Fruit fly (Drosophila melanogaster) whole organism, prepupa: ENCODE measurements around the gene Esyt2.

Experiments used
- dac ChIP-seq: fragments of 200-800 bp; sonication (Bioruptor generic); optimal IDR thresholded peaks from 2 replicates; lab custom pipeline; 2017; ENCODE audit warnings: missing biosample characterization, mild to moderate bottlenecking, missing genetic modification characterization
- fd59A ChIP-seq: fragments of 200-800 bp; sonication (Bioruptor generic); optimal IDR thresholded peaks from 2 replicates; lab custom pipeline; 2017; ENCODE audit warnings: missing biosample characterization, mild to moderate bottlenecking, missing genetic modification characterization, missing genetic modification reagents

DNA sequence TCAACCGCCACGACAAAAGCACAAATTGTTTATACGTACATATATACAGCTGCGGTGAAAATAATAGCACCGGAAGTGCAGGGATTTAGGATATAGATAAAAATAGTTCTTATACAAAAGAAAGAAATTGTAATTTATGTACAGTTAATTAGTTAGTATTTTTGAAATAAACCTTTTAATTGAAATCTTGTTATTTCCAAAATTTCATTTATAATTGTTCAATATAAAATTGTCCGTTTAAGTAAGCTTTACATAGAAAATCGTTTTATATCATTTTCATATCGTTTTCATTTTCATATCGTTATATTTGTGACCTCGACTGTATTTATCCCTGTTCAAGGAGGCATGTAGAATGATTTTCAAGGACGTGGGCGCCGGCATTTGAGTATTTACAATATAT lies 29.6 kb downstream of the Esyt2 start:
- TF ChIP-seq fd59A (GFP tag; lab: Kevin White, UChicago) (peak; percentile 4), dac (GFP tag; lab: Kevin White, UChicago) (no peak)
